Fruit fly (Drosophila melanogaster) whole organism, prepupa: Measurements from ENCODE around the gene CG14852.

Source experiments
- CG10631 ChIP-seq: fragments of 200-800 bp; sonication (Bioruptor generic); optimal IDR thresholded peaks from 2 replicates; lab custom pipeline; 2016; ENCODE audit warnings: missing biosample characterization, missing genetic modification characterization
- CG10669 ChIP-seq: fragments of 200-800 bp; sonication (Bioruptor generic); optimal IDR thresholded peaks from 3 replicates; lab custom pipeline; 2018; ENCODE audit warnings: missing biosample characterization, mild to moderate bottlenecking, missing genetic modification characterization, moderate library complexity
- CG11762 ChIP-seq: fragments of 200-800 bp; sonication (Bioruptor generic); optimal IDR thresholded peaks from 3 replicates; lab custom pipeline; 2016; ENCODE audit warnings: missing biosample characterization, missing genetic modification characterization; ENCODE audit not compliant: insufficient read depth
- CG11902 ChIP-seq: fragments of 200-800 bp; sonication (Bioruptor generic); optimal IDR thresholded peaks from 3 replicates; lab custom pipeline; 2016; ENCODE audit warnings: missing biosample characterization, missing genetic modification characterization
- CG15336 ChIP-seq: fragments of 200-800 bp; sonication (Bioruptor generic); IDR thresholded peaks from 2 replicates; pipeline ENCODE4 v1.3.6; 2022; ENCODE audit warnings: missing biosample characterization, missing genetic modification characterization
- CG1621 ChIP-seq: fragments of 200-800 bp; sonication (Bioruptor generic); optimal IDR thresholded peaks from 3 replicates; lab custom pipeline; 2018; ENCODE audit warnings: missing biosample characterization, mild to moderate bottlenecking, missing genetic modification characterization
- CG16779 ChIP-seq: fragments of 200-800 bp; sonication (Bioruptor generic); optimal IDR thresholded peaks from 3 replicates; lab custom pipeline; 2017; ENCODE audit warnings: missing biosample characterization, mild to moderate bottlenecking, missing genetic modification characterization
- CG3032 ChIP-seq: fragments of 200-800 bp; optimal IDR thresholded peaks from 2 replicates; lab custom pipeline; 2019; ENCODE audit warnings: missing biosample characterization, mild to moderate bottlenecking, missing genetic modification characterization, moderate library complexity
- CG34406 ChIP-seq: fragments of 200-800 bp; sonication (Bioruptor generic); optimal IDR thresholded peaks from 3 replicates; lab custom pipeline; 2016; ENCODE audit warnings: missing biosample characterization, missing genetic modification characterization
- CG3919 ChIP-seq: fragments of 200-800 bp; sonication (Bioruptor generic); optimal IDR thresholded peaks from 3 replicates; lab custom pipeline; 2016; ENCODE audit warnings: missing biosample characterization, missing genetic modification characterization
- CG4318 ChIP-seq: fragments of 200-800 bp; sonication (Bioruptor generic); optimal IDR thresholded peaks from 3 replicates; lab custom pipeline; 2017; ENCODE audit warnings: missing biosample characterization, mild to moderate bottlenecking, missing genetic modification characterization
- CG6163 ChIP-seq: fragments of 200-800 bp; sonication (Bioruptor generic); IDR thresholded peaks from 3 replicates; pipeline ENCODE4 v1.3.6; 2022; ENCODE audit warnings: missing biosample characterization, missing genetic modification characterization
- CG6276 ChIP-seq: fragments of 200-800 bp; sonication (Bioruptor generic); optimal IDR thresholded peaks from 2 replicates; lab custom pipeline; 2017; ENCODE audit warnings: missing biosample characterization, mild to moderate bottlenecking, missing genetic modification characterization
- CG6792 ChIP-seq: fragments of 200-800 bp; sonication (Bioruptor generic); optimal IDR thresholded peaks from 3 replicates; lab custom pipeline; 2016; ENCODE audit warnings: missing biosample characterization, missing genetic modification characterization
- CG6808 ChIP-seq: fragments of 200-800 bp; sonication (Bioruptor generic); optimal IDR thresholded peaks from 3 replicates; lab custom pipeline; 2017; ENCODE audit warnings: missing biosample characterization, missing genetic modification characterization, mild to moderate bottlenecking, moderate library complexity, missing genetic modification reagents
- CG6854 ChIP-seq: fragments of 200-800 bp; sonication (Bioruptor generic); optimal IDR thresholded peaks from 2 replicates; lab custom pipeline; 2017; ENCODE audit warnings: missing biosample characterization, mild to moderate bottlenecking, missing genetic modification characterization
- CG7368 ChIP-seq: fragments of 200-800 bp; sonication (Bioruptor generic); optimal IDR thresholded peaks from 3 replicates; lab custom pipeline; 2016; ENCODE audit warnings: missing biosample characterization, missing genetic modification characterization
- CG8319 ChIP-seq: fragments of 200-800 bp; sonication (Bioruptor generic); optimal IDR thresholded peaks from 3 replicates; lab custom pipeline; 2016; ENCODE audit warnings: missing biosample characterization, missing genetic modification characterization
- CG8632 ChIP-seq: fragments of 200-800 bp; sonication (Bioruptor generic); optimal IDR thresholded peaks from 3 replicates; lab custom pipeline; 2016; ENCODE audit warnings: missing biosample characterization, missing genetic modification characterization
- CG9139 ChIP-seq: fragments of 200-800 bp; sonication (Bioruptor generic); optimal IDR thresholded peaks from 3 replicates; lab custom pipeline; 2017; ENCODE audit warnings: missing biosample characterization, mild to moderate bottlenecking, missing genetic modification characterization
- Eip78C ChIP-seq: fragments of 200-800 bp; sonication (Bioruptor generic); peaks from one replicate; lab custom pipeline; 2016; ENCODE audit warnings: missing biosample characterization, missing genetic modification characterization
- Eip93F ChIP-seq: fragments of 200-800 bp; sonication (Bioruptor generic); optimal IDR thresholded peaks from 2 replicates; lab custom pipeline; 2016; ENCODE audit warnings: missing biosample characterization, mild to moderate bottlenecking, missing genetic modification characterization
- Ets96B ChIP-seq: fragments of 200-800 bp; optimal IDR thresholded peaks from 2 replicates; lab custom pipeline; 2019; ENCODE audit warnings: missing biosample characterization, mild to moderate bottlenecking, missing genetic modification characterization, moderate library complexity
- Hr39 ChIP-seq: fragments of 200-800 bp; sonication (Bioruptor generic); optimal IDR thresholded peaks from 2 replicates; lab custom pipeline; 2016; ENCODE audit warnings: missing biosample characterization, missing genetic modification characterization
- Sox102F ChIP-seq: fragments of 200-800 bp; sonication (Bioruptor generic); optimal IDR thresholded peaks from 2 replicates; lab custom pipeline; 2016; ENCODE audit warnings: missing biosample characterization, mild to moderate bottlenecking, missing genetic modification characterization
- acj6 ChIP-seq: fragments of 200-800 bp; sonication (Bioruptor generic); optimal IDR thresholded peaks from 3 replicates; lab custom pipeline; 2016; ENCODE audit warnings: missing biosample characterization, missing genetic modification characterization
- cyc ChIP-seq: fragments of 200-800 bp; sonication (Bioruptor generic); optimal IDR thresholded peaks from 3 replicates; lab custom pipeline; 2016; ENCODE audit warnings: missing biosample characterization, missing genetic modification characterization
- dsx ChIP-seq: fragments of 200-800 bp; optimal IDR thresholded peaks from 3 replicates; lab custom pipeline; 2019; ENCODE audit warnings: missing biosample characterization, mild to moderate bottlenecking, missing genetic modification characterization, moderate library complexity; ENCODE audit not compliant: poor library complexity, severe bottlenecking
- fd59A ChIP-seq: fragments of 200-800 bp; sonication (Bioruptor generic); optimal IDR thresholded peaks from 2 replicates; lab custom pipeline; 2017; ENCODE audit warnings: missing biosample characterization, mild to moderate bottlenecking, missing genetic modification characterization, missing genetic modification reagents
- fd85E ChIP-seq: fragments of 200-800 bp; sonication (Bioruptor generic); optimal IDR thresholded peaks from 3 replicates; lab custom pipeline; 2016; ENCODE audit warnings: missing biosample characterization, missing genetic modification characterization
- fkh ChIP-seq: fragments of 200-800 bp; sonication (Bioruptor generic); optimal IDR thresholded peaks from 3 replicates; lab custom pipeline; 2017; ENCODE audit warnings: missing biosample characterization, mild to moderate bottlenecking, missing genetic modification characterization, moderate library complexity
- lz ChIP-seq: fragments of 200-800 bp; sonication (Bioruptor generic); optimal IDR thresholded peaks from 3 replicates; lab custom pipeline; 2016; ENCODE audit warnings: missing biosample characterization, missing genetic modification characterization
- net ChIP-seq: fragments of 200-800 bp; sonication (Bioruptor generic); optimal IDR thresholded peaks from 3 replicates; lab custom pipeline; 2016; ENCODE audit warnings: missing biosample characterization, missing genetic modification characterization
- salr ChIP-seq, 2 experiments: fragments of 200-800 bp; sonication (Bioruptor generic); optimal IDR thresholded peaks; 3 replicates each; lab custom pipeline; 2016 to 2018; ENCODE audit warnings: missing biosample characterization in 2 of 2, missing genetic modification characterization in 2 of 2, mild to moderate bottlenecking in 1 of 2
- spab ChIP-seq: fragments of 200-800 bp; sonication (Bioruptor generic); optimal IDR thresholded peaks from 2 replicates; lab custom pipeline; 2017; ENCODE audit warnings: missing biosample characterization, mild to moderate bottlenecking, missing genetic modification characterization, missing genetic modification reagents
- ss ChIP-seq, 2 experiments: fragments of 200-800 bp; sonication (Bioruptor generic); optimal IDR thresholded peaks; 2 replicates in 1 of 2; 3 replicates in 1 of 2; lab custom pipeline; 2017 to 2018; ENCODE audit warnings: mild to moderate bottlenecking in 2 of 2, missing biosample characterization in 2 of 2, missing genetic modification characterization in 2 of 2, moderate library complexity in 1 of 2
- svp ChIP-seq: fragments of 200-800 bp; sonication (Bioruptor generic); peaks from one replicate; lab custom pipeline; 2016; ENCODE audit warnings: missing biosample characterization, missing genetic modification characterization
- vri ChIP-seq: fragments of 200-800 bp; sonication (Bioruptor generic); optimal IDR thresholded peaks from 3 replicates; lab custom pipeline; 2016; ENCODE audit warnings: missing biosample characterization, mild to moderate bottlenecking, missing genetic modification characterization

CG14852 gene

dm6 chr3R:14558383-14558883 is 7.3 kb upstream of the CG14852 start (continued):
- no peak for TF ChIP-seq CG9139
- peak; percentile 94 for TF ChIP-seq Eip78C
- TF ChIP-seq CG3032: peak; percentile 58
- TF ChIP-seq CG6792 (GFP tag; lab: Kevin White, UChicago): peak; percentile 41
- peak; percentile 67 for TF ChIP-seq CG3919 (GFP tag; lab: Kevin White, UChicago)
- TF ChIP-seq fkh: peak; percentile 76
- TF ChIP-seq svp (GFP tag; lab: Kevin White, UChicago): peak; percentile 84
- TF ChIP-seq CG34406: peak; percentile 51
- peak; percentile 66 for TF ChIP-seq net
- no peak for TF ChIP-seq Eip93F (GFP tag; lab: Kevin White, UChicago)
- TF ChIP-seq CG16779: peak; percentile 58
- TF ChIP-seq CG6808 (GFP tag; lab: Kevin White, UChicago): peak; percentile 49
- peak; percentile 76; the same call in 2 of the 3 replicates for TF ChIP-seq CG6163 (GFP tag; lab: Robert Waterston, UW)
- no peak for TF ChIP-seq fd85E (GFP tag; lab: Kevin White, UChicago)
- peak; percentile 28 for TF ChIP-seq Hr39 (GFP tag; lab: Kevin White, UChicago)
- peak; percentile 30 for TF ChIP-seq CG8632
- TF ChIP-seq CG11762 (GFP tag; lab: Kevin White, UChicago): peak; percentile 48
- TF ChIP-seq CG7368 (GFP tag; lab: Kevin White, UChicago): peak; percentile 34
- TF ChIP-seq, all 60 proteins: peak for 51

- TF ChIP-seq CG6854 (GFP tag; lab: Kevin White, UChicago) (no peak), CG15336 (GFP tag; lab: Robert Waterston, UW) (no peak), fd59A (GFP tag; lab: Kevin White, UChicago) (no peak), CG11902 (GFP tag; lab: Kevin White, UChicago) (no peak), lz (no peak), CG7368 (GFP tag; lab: Kevin White, UChicago) (no peak), CG10631 (GFP tag; lab: Kevin White, UChicago) (no peak), CG1621 (tag; lab: Kevin White, UChicago) (no peak), salr (GFP tag; optimal IDR thresholded peaks at IDR 0.05; lab: Kevin White, UChicago) (no peak), Sox102F (GFP tag; lab: Kevin White, UChicago) (no peak), acj6 (GFP tag; lab: Kevin White, UChicago) (no peak), cyc (no peak), Eip93F (GFP tag; lab: Kevin White, UChicago) (no peak), CG10669 (GFP tag; lab: Kevin White, UChicago) (no peak), CG8632 (no peak)
- TF ChIP-seq, all 60 proteins: peak for 0
Measured at dm6 chr3R:14559954-14560353, 5.8 kb upstream of the CG14852 start, which contains the start of gene CG14854. Gene CG14854 (minus strand): TSS chr3R:14560054.

- no peak for TF ChIP-seq CG6792 (GFP tag; lab: Kevin White, UChicago)
- no peak for TF ChIP-seq cyc
- TF ChIP-seq CG8319 (GFP tag; lab: Kevin White, UChicago): no peak
- TF ChIP-seq net: no peak
- TF ChIP-seq Eip93F (GFP tag; lab: Kevin White, UChicago): no peak
- no peak for TF ChIP-seq vri
- no peak for TF ChIP-seq fd85E (GFP tag; lab: Kevin White, UChicago)
- no peak for TF ChIP-seq CG6276 (GFP tag; lab: Kevin White, UChicago)
- no peak for TF ChIP-seq CG6808 (GFP tag; lab: Kevin White, UChicago)
- no peak for TF ChIP-seq CG10631 (GFP tag; lab: Kevin White, UChicago)
- TF ChIP-seq, all 60 proteins: peak for 0
Measured at dm6 chr3R:14560635-14561034, 5.1 kb upstream of the CG14852 start, which contains the start of gene Jig. Gene Jig (plus strand): TSS chr3R:14560935.

- no peak for TF ChIP-seq CG4318
- no peak for TF ChIP-seq CG16779
- TF ChIP-seq ss (GFP tag; optimal IDR thresholded peaks at IDR 0.05; lab: Kevin White, UChicago): no peak
- no peak for TF ChIP-seq dsx (GFP tag; lab: Kevin White, UChicago)
- TF ChIP-seq CG3919 (GFP tag; lab: Kevin White, UChicago): no peak
- no peak for TF ChIP-seq spab (GFP tag; lab: Kevin White, UChicago)
- TF ChIP-seq Ets96B (tag; lab: Kevin White, UChicago): no peak
- no peak for TF ChIP-seq CG3032
Measured at dm6 chr3R:14562040-14562439, 3.7 kb upstream of the CG14852 start, which contains the start of gene CG14851. Gene CG14851 (plus strand): TSS chr3R:14562340.
